Fruit fly (Drosophila melanogaster): ENCODE measurements around the gene CG13875.

CG13875 gene

DNA sequence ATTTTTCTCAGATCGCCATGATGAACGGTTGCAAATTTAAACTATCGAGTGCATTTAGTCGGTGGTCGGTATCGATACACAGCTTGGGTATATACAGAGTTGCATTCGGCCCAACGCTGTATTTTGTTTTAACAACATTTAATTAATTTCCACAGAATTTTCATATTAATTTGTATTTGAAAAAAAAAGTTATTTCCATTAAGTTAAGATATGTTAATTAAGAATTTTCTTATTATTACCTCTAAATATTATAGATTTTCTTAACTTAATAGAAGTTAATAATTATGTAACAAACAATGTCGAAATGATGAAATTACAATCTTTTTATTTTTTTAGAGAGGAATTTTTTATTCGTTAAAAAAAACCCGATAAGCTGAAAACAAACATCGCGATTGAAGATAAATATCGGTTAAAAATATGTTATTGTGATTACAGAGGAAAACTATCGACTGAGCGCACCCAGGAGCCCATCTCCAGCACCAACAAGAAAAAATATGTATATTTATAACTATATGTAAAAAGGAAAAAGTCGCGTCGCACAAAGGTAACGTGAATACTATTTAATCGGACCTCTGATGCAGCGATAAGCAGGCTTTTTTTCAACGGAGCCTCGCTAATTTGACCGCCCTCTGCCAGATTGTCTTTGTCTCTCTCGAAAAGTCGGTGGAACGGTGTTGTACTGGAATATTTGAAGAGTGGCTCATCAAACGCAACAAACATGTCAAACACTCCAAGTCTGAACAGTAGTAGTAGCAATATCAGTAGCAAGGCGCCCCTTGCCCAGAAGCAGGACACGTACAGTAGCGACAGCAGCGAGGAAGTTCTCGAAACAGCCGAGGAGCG, 20.3 kb downstream of the CG13875 start, which contains the start of the genes rno and mri (continued):
- no peak for TF ChIP-seq bowl (GFP tag; IDR thresholded peaks at IDR 0.05)
- TF ChIP-seq CG2120 (GFP tag; optimal IDR thresholded peaks at IDR 0.05) = peak; percentile 67
- TF ChIP-seq CG18262 (tag; optimal IDR thresholded peaks at IDR 0.05) = peak; percentile 84
- peak; percentile 61 for TF ChIP-seq Six4 (GFP tag; optimal IDR thresholded peaks at IDR 0.05)
- peak; percentile 32 for TF ChIP-seq mam (GFP tag; optimal IDR thresholded peaks at IDR 0.05)
- peak; percentile 53 for TF ChIP-seq CG5180 (GFP tag; optimal IDR thresholded peaks at IDR 0.05)
- no peak for TF ChIP-seq pan (optimal IDR thresholded peaks at IDR 0.05)
- TF ChIP-seq pan (GFP tag; optimal IDR thresholded peaks at IDR 0.05 in 1 of 2, IDR thresholded peaks at IDR 0.05 in 1 of 2) = peak in 1 of 2 experiments; percentile 85
- TF ChIP-seq CG7963 (GFP tag; IDR thresholded peaks at IDR 0.05; ENCODE audit: partially characterized antibody) = peak; percentile 86
- no peak for TF ChIP-seq tio (GFP tag; optimal IDR thresholded peaks at IDR 0.05)
- peak; percentile 99 for TF ChIP-seq CG2116 (GFP tag; optimal IDR thresholded peaks at IDR 0.05)
- peak; percentile 22 for TF ChIP-seq Adf1 (GFP tag; IDR thresholded peaks at IDR 0.05)
- TF ChIP-seq Dp (GFP tag; optimal IDR thresholded peaks at IDR 0.05) = no peak
- peak; percentile 86 for TF ChIP-seq nmo (GFP tag; optimal IDR thresholded peaks at IDR 0.05)
- peak; percentile 48 for TF ChIP-seq CG3281 (GFP tag; optimal IDR thresholded peaks at IDR 0.05)
- peak; percentile 40 for TF ChIP-seq CG10654 (GFP tag; optimal IDR thresholded peaks at IDR 0.05)
- TF ChIP-seq sob (GFP tag; IDR thresholded peaks at IDR 0.05) = peak; percentile 69
- no peak for TF ChIP-seq gcm (GFP tag; optimal IDR thresholded peaks at IDR 0.05)
- peak in 1 of 2 experiments; percentile 50 for TF ChIP-seq Pdp1 (GFP tag; optimal IDR thresholded peaks at IDR 0.05)
- TF ChIP-seq Trl (optimal IDR thresholded peaks at IDR 0.05) = no peak
- TF ChIP-seq Trl (GFP tag; optimal IDR thresholded peaks at IDR 0.05) = no peak
- no peak for TF ChIP-seq vfl (GFP tag; optimal IDR thresholded peaks at IDR 0.05)
- peak; percentile 7 for TF ChIP-seq ATbp (GFP tag; optimal IDR thresholded peaks at IDR 0.05)
- peak; percentile 87 for TF ChIP-seq hb (GFP tag; IDR thresholded peaks at IDR 0.05; ENCODE audit: partially characterized antibody)
- no peak for TF ChIP-seq CG15479 (GFP tag; optimal IDR thresholded peaks at IDR 0.05)
- no peak for TF ChIP-seq tup (GFP tag; optimal IDR thresholded peaks at IDR 0.05)
- peak; percentile 83 for TF ChIP-seq CG9727 (GFP tag; optimal IDR thresholded peaks at IDR 0.05)
- TF ChIP-seq CG11560 (tag; IDR thresholded peaks at IDR 0.05) = peak; percentile 97
- peak; percentile 67 for TF ChIP-seq Chrac-16 (GFP tag; optimal IDR thresholded peaks at IDR 0.05)
- TF ChIP-seq CG7839 (tag; optimal IDR thresholded peaks at IDR 0.05) = peak; percentile 81
- peak; percentile 39 for TF ChIP-seq CG5245 (GFP tag; optimal IDR thresholded peaks at IDR 0.05)
- TF ChIP-seq psq (GFP tag; optimal IDR thresholded peaks at IDR 0.05) = no peak
- peak; percentile 80 for TF ChIP-seq Hr3 (GFP tag; optimal IDR thresholded peaks at IDR 0.05)
- TF ChIP-seq ash1 (GFP tag; optimal IDR thresholded peaks at IDR 0.05) = no peak
- TF ChIP-seq Poxn (GFP tag; IDR thresholded peaks at IDR 0.05) = no peak
- TF ChIP-seq CG8944 (GFP tag; optimal IDR thresholded peaks at IDR 0.05) = no peak
- TF ChIP-seq Asciz (GFP tag; optimal IDR thresholded peaks at IDR 0.05) = no peak
- no peak for TF ChIP-seq shn (GFP tag; optimal IDR thresholded peaks at IDR 0.05)
- TF ChIP-seq bbx (GFP tag; IDR thresholded peaks at IDR 0.05; ENCODE audit: partially characterized antibody) = peak; percentile 95
- TF ChIP-seq CG17612 (GFP tag; IDR thresholded peaks at IDR 0.05) = no peak
- no peak for TF ChIP-seq sima (GFP tag; optimal IDR thresholded peaks at IDR 0.05)
- TF ChIP-seq Ravus (GFP tag; IDR thresholded peaks at IDR 0.05) = peak; percentile 28
- TF ChIP-seq kay (GFP tag; optimal IDR thresholded peaks at IDR 0.05) = peak; percentile 33
- no peak for TF ChIP-seq Antp (GFP tag; optimal IDR thresholded peaks at IDR 0.05)
- peak; percentile 2 for TF ChIP-seq HmgZ (tag; optimal IDR thresholded peaks at IDR 0.05)
- peak; percentile 87 for TF ChIP-seq unc-4 (GFP tag; IDR thresholded peaks at IDR 0.05; ENCODE audit: partially characterized antibody)
- TF ChIP-seq CG10366 (GFP tag; IDR thresholded peaks at IDR 0.05) = peak; percentile 74
- TF ChIP-seq mld (GFP tag; IDR thresholded peaks at IDR 0.05; ENCODE audit: partially characterized antibody) = peak; percentile 80
- no peak for TF ChIP-seq CG3407 (GFP tag; optimal IDR thresholded peaks at IDR 0.05)

Data from whole organism, embryonic.